Fruit fly (Drosophila melanogaster) whole organism, pupa: ENCODE results near the gene Kap3.

Source experiments
- CG17806 ChIP-seq: fragments of 200-800 bp; sonication (Bioruptor generic); optimal IDR thresholded peaks from 2 replicates; lab custom pipeline; 2018; ENCODE audit warnings: missing biosample characterization, mild to moderate bottlenecking, missing genetic modification characterization, moderate library complexity
- CG34367 ChIP-seq: fragments of 200-800 bp; sonication (Bioruptor generic); optimal IDR thresholded peaks from 2 replicates; lab custom pipeline; 2018; ENCODE audit warnings: missing biosample characterization, mild to moderate bottlenecking, missing genetic modification characterization
- CG8159 ChIP-seq: fragments of 200-800 bp; sonication (Bioruptor generic); optimal IDR thresholded peaks from 3 replicates; lab custom pipeline; 2018; ENCODE audit warnings: missing biosample characterization, mild to moderate bottlenecking, missing genetic modification characterization, moderate library complexity
- CG8301 ChIP-seq: fragments of 200-800 bp; sonication (Bioruptor generic); optimal IDR thresholded peaks from 2 replicates; lab custom pipeline; 2018; ENCODE audit warnings: missing biosample characterization, mild to moderate bottlenecking, missing genetic modification characterization
- CG9948 ChIP-seq: fragments of 200-800 bp; sonication (Bioruptor generic); optimal IDR thresholded peaks from 2 replicates; lab custom pipeline; 2018; ENCODE audit warnings: missing biosample characterization, mild to moderate bottlenecking, missing genetic modification characterization, moderate library complexity
- D1 ChIP-seq: fragments of 200-800 bp; sonication (Bioruptor generic); optimal IDR thresholded peaks from 2 replicates; lab custom pipeline; 2018; ENCODE audit warnings: missing biosample characterization, mild to moderate bottlenecking, missing genetic modification characterization, moderate library complexity
- EcR ChIP-seq: fragments of 200-800 bp; sonication (Bioruptor generic); optimal IDR thresholded peaks from 3 replicates; lab custom pipeline; 2019; ENCODE audit warnings: missing biosample characterization, missing genetic modification characterization, mild to moderate bottlenecking, moderate library complexity, missing genetic modification reagents
- Pif1A ChIP-seq: fragments of 200-800 bp; sonication (Bioruptor generic); optimal IDR thresholded peaks from 3 replicates; lab custom pipeline; 2016; ENCODE audit warnings: missing biosample characterization, missing genetic modification characterization
- Pif1B ChIP-seq: fragments of 200-800 bp; sonication (Bioruptor generic); optimal IDR thresholded peaks from 3 replicates; lab custom pipeline; 2016; ENCODE audit warnings: missing biosample characterization, missing genetic modification characterization
- Snoo ChIP-seq: fragments of 200-800 bp; sonication (Bioruptor generic); optimal IDR thresholded peaks from 3 replicates; lab custom pipeline; 2017; ENCODE audit warnings: missing biosample characterization, mild to moderate bottlenecking, missing genetic modification characterization, inconsistent platforms
- fd96Ca ChIP-seq: fragments of 200-800 bp; sonication (Bioruptor generic); IDR thresholded peaks from 3 replicates; pipeline ENCODE4 v1.3.6; 2022; ENCODE audit warnings: missing biosample characterization, missing genetic modification characterization
- gl ChIP-seq: fragments of 200-800 bp; sonication (Bioruptor generic); optimal IDR thresholded peaks from 2 replicates; lab custom pipeline; 2018; ENCODE audit warnings: missing biosample characterization, mild to moderate bottlenecking, missing genetic modification characterization
- rn ChIP-seq: fragments of 200-800 bp; sonication (Bioruptor generic); IDR thresholded peaks from 2 replicates; pipeline ENCODE4 v1.3.6; 2022; ENCODE audit warnings: missing biosample characterization, missing genetic modification characterization

DNA sequence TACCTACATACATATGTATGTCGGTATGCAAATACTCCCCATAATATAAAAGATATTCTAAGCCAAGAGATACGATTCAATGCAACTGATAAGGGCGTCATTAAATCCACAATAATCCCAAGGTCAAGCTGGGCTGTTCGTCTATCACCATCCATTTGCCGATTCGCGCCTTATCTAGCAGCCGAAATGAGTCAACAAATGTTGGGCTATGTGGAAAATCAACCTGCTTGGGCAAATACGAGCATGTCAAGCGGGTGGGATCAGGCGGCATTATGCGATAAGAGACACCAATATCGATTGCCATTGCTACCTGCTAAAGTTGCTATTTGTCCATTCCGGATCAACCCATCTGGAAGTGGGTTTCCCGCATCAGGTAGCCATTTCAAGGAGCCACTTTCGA, 17.2 kb downstream of the Kap3 start:
- TF ChIP-seq CG34367 = no peak
- no peak for TF ChIP-seq Pif1A (GFP tag; lab: Kevin White, UChicago)
- TF ChIP-seq CG9948 = no peak
- TF ChIP-seq Snoo = no peak
- TF ChIP-seq fd96Ca (GFP tag; lab: Robert Waterston, UW) = no peak
- TF ChIP-seq rn (GFP tag; lab: Robert Waterston, UW) = no peak
- no peak for TF ChIP-seq Pif1B (GFP tag; lab: Kevin White, UChicago)
- no peak for TF ChIP-seq EcR (GFP tag; lab: Kevin White, UChicago)
- no peak for TF ChIP-seq CG8301 (tag; lab: Kevin White, UChicago)
- TF ChIP-seq D1 (tag; lab: Kevin White, UChicago) = no peak
- TF ChIP-seq gl = no peak
- no peak for TF ChIP-seq CG8159
- TF ChIP-seq CG17806 (tag; lab: Kevin White, UChicago) = no peak
